Worm (Caenorhabditis elegans) whole organism, L1 larva: ENCODE data around the gene JC8.7.
A peak's percentile ranks its signal among the peaks of the same experiment; 100 is the strongest.

Source experiments
- C04F5.9 ChIP-seq: sonication (generic microtip); optimal IDR thresholded peaks from 2 replicates; lab custom pipeline; 2016; ENCODE audit warnings: missing genetic modification characterization, missing compliant biosample characterization
- C16A3.4 ChIP-seq: fragments of 150-350 bp; optimal IDR thresholded peaks from 2 replicates; lab custom pipeline; 2014; ENCODE audit warnings: missing biosample characterization, missing genetic modification characterization
- F16B12.6 ChIP-seq: fragments of 150-350 bp; optimal IDR thresholded peaks from 2 replicates; lab custom pipeline; 2014; ENCODE audit warnings: missing biosample characterization, missing genetic modification characterization
- Y116A8C.19 ChIP-seq: sonication (generic microtip); optimal IDR thresholded peaks from 2 replicates; lab custom pipeline; 2016; ENCODE audit warnings: missing compliant biosample characterization, missing genetic modification characterization, borderline replicate concordance
- blmp-1 ChIP-seq: fragments of 150-350 bp; optimal IDR thresholded peaks from 2 replicates; lab custom pipeline; 2014; ENCODE audit warnings: missing biosample characterization, missing genetic modification characterization
- ceh-8 ChIP-seq: fragments of 200-800 bp; sonication (Bioruptor generic); optimal IDR thresholded peaks from 2 replicates; lab custom pipeline; 2018; ENCODE audit warnings: mild to moderate bottlenecking, missing genetic modification characterization, moderate library complexity, missing compliant biosample characterization
- ceh-82 ChIP-seq, 3 experiments: fragments of 150-350 bp in 1 of 3; sonication (generic microtip) in 2 of 3; optimal IDR thresholded peaks; 2 replicates each; lab custom pipeline; 2014 to 2017; ENCODE audit warnings: missing biosample characterization in 3 of 3, missing genetic modification characterization in 3 of 3
- ces-1 ChIP-seq: fragments of 150-350 bp; optimal IDR thresholded peaks from 2 replicates; lab custom pipeline; 2014; ENCODE audit warnings: missing biosample characterization, missing genetic modification reagents, missing genetic modification characterization
- dpl-1 ChIP-seq, 3 experiments: fragments of 150-350 bp in 2 of 3; sonication (generic microtip) in 1 of 3; optimal IDR thresholded peaks; 2 replicates each; lab custom pipeline; 2014 to 2017; ENCODE audit warnings: missing biosample characterization in 3 of 3, missing genetic modification characterization in 3 of 3, missing genetic modification reagents in 3 of 3
- efl-1 ChIP-seq, 4 experiments: fragments of 150-350 bp; optimal IDR thresholded peaks in 3 of 4; peaks in 1 of 4; 1 replicate in 1 of 4; 2 replicates in 3 of 4; lab custom pipeline; 2014; ENCODE audit warnings: missing biosample characterization in 2 of 4, missing genetic modification characterization in 2 of 4, missing genetic modification reagents in 2 of 4
- efl-3 ChIP-seq: fragments of 200-800 bp; sonication (Bioruptor generic); optimal IDR thresholded peaks from 2 replicates; lab custom pipeline; 2018; ENCODE audit warnings: mild to moderate bottlenecking, missing genetic modification characterization, missing compliant biosample characterization
- egl-27 ChIP-seq, 2 experiments: fragments of 150-350 bp in 1 of 2; sonication (generic microtip); optimal IDR thresholded peaks; 3 replicates each; lab custom pipeline; 2017 to 2018; ENCODE audit warnings: missing biosample characterization in 2 of 2, missing genetic modification characterization in 2 of 2, missing genetic modification reagents in 2 of 2
- elt-2 ChIP-seq: sonication (generic microtip); optimal IDR thresholded peaks from 2 replicates; lab custom pipeline; 2016; ENCODE audit warnings: missing genetic modification characterization, mild to moderate bottlenecking, inconsistent platforms, missing compliant biosample characterization, missing genetic modification reagents
- fkh-10 ChIP-seq: sonication (generic microtip); optimal IDR thresholded peaks from 2 replicates; lab custom pipeline; 2017; ENCODE audit warnings: missing biosample characterization, missing genetic modification reagents, missing genetic modification characterization
- fkh-8 ChIP-seq: sonication (generic microtip); optimal IDR thresholded peaks from 2 replicates; lab custom pipeline; 2016; ENCODE audit warnings: mild to moderate bottlenecking, missing genetic modification characterization, missing compliant biosample characterization
- fos-1 ChIP-seq: fragments of 150-350 bp; optimal IDR thresholded peaks from 2 replicates; lab custom pipeline; 2014; ENCODE audit warnings: missing biosample characterization, missing genetic modification characterization
- grh-1 ChIP-seq: fragments of 200-800 bp; sonication (Bioruptor generic); IDR thresholded peaks from 2 replicates; pipeline ENCODE4 v1.3.6; 2022; ENCODE audit warnings: missing genetic modification reagents, missing genetic modification characterization, missing compliant biosample characterization
- isw-1 ChIP-seq: fragments of 200-800 bp; sonication (Bioruptor generic); IDR thresholded peaks from 2 replicates; pipeline ENCODE4 v1.3.6; 2022; ENCODE audit warnings: missing genetic modification characterization, missing compliant biosample characterization
- lin-15B ChIP-seq: fragments of 150-350 bp; sonication (generic microtip); optimal IDR thresholded peaks from 3 replicates; lab custom pipeline; 2014; ENCODE audit warnings: missing biosample characterization, missing genetic modification characterization
- lin-35 ChIP-seq, 2 experiments: fragments of 150-350 bp; optimal IDR thresholded peaks; 2 replicates each; lab custom pipeline; 2014; ENCODE audit warnings: missing biosample characterization in 2 of 2, missing genetic modification characterization in 2 of 2, missing genetic modification reagents in 2 of 2
- lin-39 ChIP-seq: fragments of 150-350 bp; optimal IDR thresholded peaks from 2 replicates; lab custom pipeline; 2014; ENCODE audit warnings: missing biosample characterization, missing genetic modification reagents, missing genetic modification characterization
- lsy-2 ChIP-seq, 2 experiments: fragments of 150-350 bp; optimal IDR thresholded peaks; 2 replicates each; lab custom pipeline; 2014; ENCODE audit warnings: missing biosample characterization in 2 of 2, missing genetic modification characterization in 2 of 2
- mdl-1 ChIP-seq, 2 experiments: fragments of 150-350 bp; optimal IDR thresholded peaks; 2 replicates each; lab custom pipeline; 2014 to 2017; ENCODE audit warnings: missing biosample characterization in 2 of 2, missing genetic modification characterization in 2 of 2, inconsistent platforms in 1 of 2
- mep-1 ChIP-seq: fragments of 150-350 bp; optimal IDR thresholded peaks from 2 replicates; lab custom pipeline; 2014; ENCODE audit warnings: missing biosample characterization, missing genetic modification characterization
- nhr-237 ChIP-seq: fragments of 150-350 bp; optimal IDR thresholded peaks from 2 replicates; lab custom pipeline; 2014; ENCODE audit warnings: missing biosample characterization, missing genetic modification characterization
- nhr-47 ChIP-seq: sonication (generic microtip); optimal IDR thresholded peaks from 2 replicates; lab custom pipeline; 2016; ENCODE audit warnings: mild to moderate bottlenecking, missing genetic modification characterization, moderate library complexity, missing compliant biosample characterization
- nhr-71 ChIP-seq: sonication (generic microtip); optimal IDR thresholded peaks from 2 replicates; lab custom pipeline; 2016; ENCODE audit warnings: mild to moderate bottlenecking, missing genetic modification characterization, moderate library complexity, missing compliant biosample characterization
- nhr-77 ChIP-seq: fragments of 150-350 bp; optimal IDR thresholded peaks from 2 replicates; lab custom pipeline; 2014; ENCODE audit warnings: missing biosample characterization, missing genetic modification characterization
- nhr-85 ChIP-seq: sonication (generic microtip); peaks from one replicate; lab custom pipeline; 2016; ENCODE audit warnings: missing genetic modification characterization, inconsistent platforms, missing compliant biosample characterization
- pqm-1 ChIP-seq: sonication (generic microtip); optimal IDR thresholded peaks from 3 replicates; lab custom pipeline; 2017; ENCODE audit warnings: missing biosample characterization, missing genetic modification characterization
- skn-1 ChIP-seq: fragments of 150-350 bp; optimal IDR thresholded peaks from 2 replicates; lab custom pipeline; 2014; ENCODE audit warnings: missing biosample characterization, missing genetic modification characterization
- snu-23 ChIP-seq: sonication (generic microtip); optimal IDR thresholded peaks from 2 replicates; lab custom pipeline; 2016; ENCODE audit warnings: missing genetic modification characterization, missing compliant biosample characterization
- sox-4 ChIP-seq: sonication (generic microtip); optimal IDR thresholded peaks from 2 replicates; lab custom pipeline; 2016; ENCODE audit warnings: missing genetic modification characterization, missing compliant biosample characterization
- swsn-7 ChIP-seq: sonication (generic microtip); optimal IDR thresholded peaks from 2 replicates; lab custom pipeline; 2016; ENCODE audit warnings: missing genetic modification characterization, missing compliant biosample characterization
- tlp-1 ChIP-seq: fragments of 150-350 bp; optimal IDR thresholded peaks from 2 replicates; lab custom pipeline; 2014; ENCODE audit warnings: missing biosample characterization, missing genetic modification characterization
- unc-130 ChIP-seq: fragments of 150-350 bp; optimal IDR thresholded peaks from 2 replicates; lab custom pipeline; 2017; ENCODE audit warnings: missing biosample characterization, missing genetic modification characterization, inconsistent platforms
- unc-62 ChIP-seq: fragments of 150-350 bp; optimal IDR thresholded peaks from 2 replicates; lab custom pipeline; 2014; ENCODE audit warnings: missing biosample characterization, missing genetic modification reagents, missing genetic modification characterization
- unc-86 ChIP-seq: sonication (generic microtip); optimal IDR thresholded peaks from 2 replicates; lab custom pipeline; 2016; ENCODE audit warnings: missing genetic modification characterization, missing compliant biosample characterization
- ztf-11 ChIP-seq, 2 experiments: sonication (generic microtip); optimal IDR thresholded peaks; 2 replicates each; lab custom pipeline; 2016 to 2017; ENCODE audit warnings: missing genetic modification characterization in 2 of 2, missing biosample characterization in 1 of 2, missing compliant biosample characterization in 1 of 2

JC8.7 gene

ce11 chrIV:13214466-13214865 lies 32.6 kb upstream of the JC8.7 start, which contains the start of gene cho-1:
Gene cho-1, minus strand, starts transcription at chrIV:13214566.
- TF ChIP-seq lin-39 (no peak), grh-1 (GFP tag; lab: Robert Waterston, UW) (no peak), ces-1 (GFP tag; lab: Kevin White, UChicago) (no peak)

- TF ChIP-seq efl-3 (GFP tag; lab: Kevin White, UChicago): no peak
- no peak for TF ChIP-seq nhr-47 (tag; lab: Kevin White, UChicago)
- peak; percentile 72 for TF ChIP-seq fkh-10
- TF ChIP-seq efl-1 (optimal IDR thresholded peaks at IDR 0.05; lab: Kevin White, UChicago): no peak
- no peak for TF ChIP-seq efl-1 (GFP tag; optimal IDR thresholded peaks at IDR 0.05 in 1 of 2; lab: Kevin White, UChicago)
Observed at ce11 chrIV:13220594-13220993, 26.5 kb upstream of the JC8.7 start.

- TF ChIP-seq fos-1 (tag; lab: Kevin White, UChicago) (no peak), elt-2 (tag; lab: Kevin White, UChicago) (peak; percentile 33), nhr-85 (tag; lab: Kevin White, UChicago) (no peak), blmp-1 (no peak)
Observed at ce11 chrIV:13221657-13222056, 25.4 kb upstream of the JC8.7 start, which contains the start of gene C48D1.5. Gene C48D1.5, plus strand, starts transcription at chrIV:13221957.

ce11 chrIV:13231393-13231792 lies 15.7 kb upstream of the JC8.7 start:
- peak; percentile 51 to 59 for TF ChIP-seq efl-1 (optimal IDR thresholded peaks at IDR 0.05; lab: Kevin White, UChicago)
- peak; percentile 65 to 82 for TF ChIP-seq efl-1 (GFP tag; optimal IDR thresholded peaks at IDR 0.05 in 1 of 2; lab: Kevin White, UChicago)
- TF ChIP-seq blmp-1: peak; percentile 63
- TF ChIP-seq dpl-1 (GFP tag; optimal IDR thresholded peaks at IDR 0.05; lab: Kevin White, UChicago): peak; percentile 15 to 68 (median 40)
- peak; percentile 95 to 99 for TF ChIP-seq lsy-2 (tag; optimal IDR thresholded peaks at IDR 0.05; lab: Kevin White, UChicago)
- TF ChIP-seq F16B12.6 (tag; lab: Kevin White, UChicago): peak; percentile 94
- peak; percentile 1 for TF ChIP-seq nhr-47 (tag; lab: Kevin White, UChicago)
- TF ChIP-seq ceh-82 (tag; optimal IDR thresholded peaks at IDR 0.05; lab: Kevin White, UChicago): peak in 1 of 3 experiments; percentile 37
- no peak for TF ChIP-seq nhr-237 (tag; lab: Kevin White, UChicago)
- TF ChIP-seq fos-1 (tag; lab: Kevin White, UChicago): no peak
- TF ChIP-seq unc-62 (GFP tag; lab: Kevin White, UChicago): no peak
- TF ChIP-seq ztf-11 (tag; optimal IDR thresholded peaks at IDR 0.05; lab: Kevin White, UChicago): no peak
- TF ChIP-seq egl-27 (tag; optimal IDR thresholded peaks at IDR 0.05; lab: Kevin White, UChicago): no peak
- TF ChIP-seq tlp-1 (tag; lab: Kevin White, UChicago): no peak
- no peak for TF ChIP-seq Y116A8C.19 (tag; lab: Kevin White, UChicago)
- TF ChIP-seq nhr-77 (tag; lab: Kevin White, UChicago): no peak
- no peak for TF ChIP-seq mdl-1 (tag; optimal IDR thresholded peaks at IDR 0.05; lab: Kevin White, UChicago)
- TF ChIP-seq mep-1 (tag; lab: Kevin White, UChicago): peak; percentile 63
- peak; percentile 35 for TF ChIP-seq nhr-71 (tag; lab: Kevin White, UChicago)
- TF ChIP-seq snu-23 (GFP tag; lab: Kevin White, UChicago): peak; percentile 55
- no peak for TF ChIP-seq unc-86 (tag; lab: Kevin White, UChicago)
- TF ChIP-seq pqm-1: no peak
- peak; percentile 51 to 77 for TF ChIP-seq lin-35 (GFP tag; optimal IDR thresholded peaks at IDR 0.05; lab: Kevin White, UChicago)
- peak; percentile 79 for TF ChIP-seq unc-130 (tag; lab: Kevin White, UChicago)
- peak; percentile 11 for TF ChIP-seq swsn-7 (tag; lab: Kevin White, UChicago)
- no peak for TF ChIP-seq sox-4 (tag; lab: Kevin White, UChicago)
- TF ChIP-seq C16A3.4 (tag; lab: Kevin White, UChicago): peak; percentile 68
- no peak for TF ChIP-seq C04F5.9 (tag; lab: Kevin White, UChicago)
- TF ChIP-seq grh-1 (GFP tag; lab: Robert Waterston, UW): no peak
- peak; percentile 34 for TF ChIP-seq fkh-8 (tag; lab: Kevin White, UChicago)
- peak; percentile 6 for TF ChIP-seq skn-1 (tag; lab: Kevin White, UChicago)
- no peak for TF ChIP-seq ceh-8 (GFP tag; lab: Kevin White, UChicago)
- TF ChIP-seq isw-1 (GFP tag; lab: Robert Waterston, UW): no peak
- peak; percentile 39 for TF ChIP-seq lin-15B (tag; lab: Kevin White, UChicago)
